Worm (Caenorhabditis elegans): ENCODE data around the gene F42A6.5.

F42A6.5 gene

ce11 chrIV:3291977-3292561, 39.6 kb downstream of the F42A6.5 start, which contains the start of gene W08E12.8:
TSS of gene W08E12.8 (plus strand) at chrIV:3292371.
- TF ChIP-seq pes-1 (GFP tag; IDR thresholded peaks at IDR 0.05), result no peak

ce11 chrIV:3289237-3289636, 42.4 kb downstream of the F42A6.5 start, which contains the start of gene gcy-23:
TSS of gene gcy-23 (minus strand) at chrIV:3289337.
- TF ChIP-seq ceh-36 (tag; optimal IDR thresholded peaks at IDR 0.05) (no peak), hmg-4 (GFP tag; optimal IDR thresholded peaks at IDR 0.05) (no peak), hnd-1 (tag; optimal IDR thresholded peaks at IDR 0.05) (no peak), sea-1 (GFP tag; conservative IDR thresholded peaks at IDR 0.05) (no peak), tbx-11 (GFP tag; IDR thresholded peaks at IDR 0.05) (no peak), scrt-1 (GFP tag; IDR thresholded peaks at IDR 0.05) (no peak)

Data from whole organism, early embryonic.